Fruit fly (Drosophila melanogaster) whole organism, wandering third instar larva: ENCODE results near the gene CG13930.

Experiments
- Dfd ChIP-seq: fragments of >200 bp; optimal IDR thresholded peaks from 2 replicates; lab custom pipeline; 2017; ENCODE audit warnings: missing biosample characterization, missing genetic modification characterization
- HLH106 ChIP-seq: fragments of 200-800 bp; optimal IDR thresholded peaks from 3 replicates; lab custom pipeline; 2019; ENCODE audit warnings: missing biosample characterization, mild to moderate bottlenecking, missing genetic modification characterization, moderate library complexity
- Hr83 ChIP-seq: fragments of 200-300 bp; sonication (Bioruptor generic); optimal IDR thresholded peaks from 2 replicates; lab custom pipeline; 2016; ENCODE audit warnings: missing biosample characterization, mild to moderate bottlenecking, missing genetic modification characterization, moderate library complexity; ENCODE audit not compliant: poor library complexity, severe bottlenecking
- dl ChIP-seq, 2 experiments: fragments of 175-275, 200-275 bp in 1 of 2; fragments of 200-275 bp in 1 of 2; sonication (Bioruptor generic); optimal IDR thresholded peaks; lab custom pipeline; 2018; ENCODE audit warnings: mild to moderate bottlenecking in 2 of 2, missing biosample characterization in 2 of 2, missing genetic modification characterization in 2 of 2, moderate library complexity in 2 of 2; ENCODE audit not compliant: partially characterized antibody in 2 of 2, insufficient read depth in 1 of 2
- foxo ChIP-seq, 2 experiments: fragments of 200-800 bp; sonication (Bioruptor generic); optimal IDR thresholded peaks; 2 replicates in 1 of 2; 3 replicates in 1 of 2; lab custom pipeline; 2016 to 2017; ENCODE audit warnings: missing biosample characterization in 2 of 2, missing genetic modification characterization in 2 of 2
- lola ChIP-seq: fragments of >200 bp; optimal IDR thresholded peaks from 2 replicates; lab custom pipeline; 2017; ENCODE audit warnings: missing biosample characterization, missing genetic modification characterization

dm6 chr3L:1679394-1679793, 6.9 kb upstream of the CG13930 start:
- TF ChIP-seq dl (GFP tag; optimal IDR thresholded peaks at IDR 0.05; lab: Kevin White, UChicago; ENCODE audit: insufficient read depth in 1 of 2, partially characterized antibody in 2 of 2) (no peak), lola (GFP tag; lab: Kevin White, UChicago) (no peak), Dfd (no peak), foxo (GFP tag; optimal IDR thresholded peaks at IDR 0.05; lab: Kevin White, UChicago) (peak in 1 of 2 experiments; percentile 0), HLH106 (tag; lab: Kevin White, UChicago) (peak; percentile 11), Hr83 (GFP tag; lab: Kevin White, UChicago) (no peak)
